Fruit fly (Drosophila melanogaster) whole organism, embryonic: ENCODE results near the gene HP1b.

ENCODE experiments used
- Aef1 ChIP-seq: fragments of 200-800 bp; sonication (Bioruptor generic); IDR thresholded peaks from 3 replicates; pipeline ENCODE4 v1.3.6; 2022; ENCODE audit warnings: missing biosample characterization, missing genetic modification characterization
- BtbVII ChIP-seq: fragments of 200-800 bp; sonication (Bioruptor generic); optimal IDR thresholded peaks from 3 replicates; lab custom pipeline; 2017; ENCODE audit warnings: missing biosample characterization, mild to moderate bottlenecking, missing genetic modification characterization
- CG10959 ChIP-seq: fragments of 200-800 bp; sonication (Bioruptor generic); IDR thresholded peaks from 2 replicates; pipeline ENCODE4 v1.3.6; 2022; ENCODE audit warnings: missing biosample characterization, missing genetic modification characterization
- CG12769 ChIP-seq: fragments of 200-800 bp; sonication (Bioruptor generic); optimal IDR thresholded peaks from 2 replicates; lab custom pipeline; 2019; ENCODE audit warnings: missing biosample characterization, mild to moderate bottlenecking, missing genetic modification characterization, moderate library complexity
- CG13775 ChIP-seq: fragments of 200-800 bp; sonication (Bioruptor generic); optimal IDR thresholded peaks from 3 replicates; lab custom pipeline; 2017; ENCODE audit warnings: missing biosample characterization, mild to moderate bottlenecking, missing genetic modification characterization
- CG14014 ChIP-seq: fragments of 200-800 bp; sonication (Bioruptor generic); IDR thresholded peaks from 2 replicates; pipeline ENCODE4 v1.3.6; 2022; ENCODE audit warnings: missing biosample characterization, missing genetic modification characterization
- CG14441 ChIP-seq: fragments of 200-800 bp; sonication (Bioruptor generic); IDR thresholded peaks from 2 replicates; pipeline ENCODE4 v1.3.6; 2022; ENCODE audit warnings: missing biosample characterization, missing genetic modification characterization
- CG15479 ChIP-seq: fragments of 200-800 bp; sonication (Bioruptor generic); optimal IDR thresholded peaks from 3 replicates; lab custom pipeline; 2019; ENCODE audit warnings: missing biosample characterization, mild to moderate bottlenecking, missing genetic modification characterization, moderate library complexity
- CG17385 ChIP-seq: fragments of 200-800 bp; sonication (Bioruptor generic); optimal IDR thresholded peaks from 3 replicates; lab custom pipeline; 2018; ENCODE audit warnings: missing biosample characterization, mild to moderate bottlenecking, missing genetic modification characterization
- CG18011 ChIP-seq: fragments of 200-800 bp; sonication (Bioruptor generic); optimal IDR thresholded peaks from 2 replicates; lab custom pipeline; 2017; ENCODE audit warnings: missing biosample characterization, missing genetic modification characterization, mild to moderate bottlenecking, moderate library complexity, missing genotype
- CG2120 ChIP-seq: fragments of 200-800 bp; sonication (Bioruptor generic); optimal IDR thresholded peaks from 3 replicates; lab custom pipeline; 2016; ENCODE audit warnings: missing biosample characterization, missing genetic modification characterization
- CG2199 ChIP-seq: fragments of 200-800 bp; sonication (Bioruptor generic); IDR thresholded peaks from 3 replicates; pipeline ENCODE4 v1.3.6; 2022; ENCODE audit warnings: missing biosample characterization, missing genetic modification characterization
- CG3281 ChIP-seq: fragments of 200-800 bp; sonication (Bioruptor generic); optimal IDR thresholded peaks from 3 replicates; lab custom pipeline; 2017; ENCODE audit warnings: missing biosample characterization, mild to moderate bottlenecking, missing genetic modification characterization
- CG3847 ChIP-seq: fragments of 200-800 bp; sonication (Bioruptor generic); IDR thresholded peaks from 2 replicates; pipeline ENCODE4 v1.3.6; 2022; ENCODE audit warnings: missing biosample characterization, missing genetic modification characterization
- CG4424 ChIP-seq: fragments of 200-800 bp; sonication (Bioruptor generic); optimal IDR thresholded peaks from 3 replicates; lab custom pipeline; 2016; ENCODE audit warnings: missing biosample characterization, missing genetic modification characterization
- CG6254 ChIP-seq: fragments of 200-800 bp; sonication (Bioruptor generic); optimal IDR thresholded peaks from 3 replicates; lab custom pipeline; 2017; ENCODE audit warnings: mild to moderate bottlenecking, missing biosample characterization, missing genetic modification reagents, missing genetic modification characterization
- CG6765 ChIP-seq: fragments of 200-800 bp; sonication (Bioruptor generic); optimal IDR thresholded peaks from 3 replicates; lab custom pipeline; 2017; ENCODE audit warnings: missing biosample characterization, mild to moderate bottlenecking, missing genetic modification characterization
- CG6854 ChIP-seq: fragments of 200-800 bp; sonication (Bioruptor generic); optimal IDR thresholded peaks from 3 replicates; lab custom pipeline; 2017; ENCODE audit warnings: missing biosample characterization, mild to moderate bottlenecking, missing genetic modification characterization
- CG7839 ChIP-seq: fragments of 200-800 bp; sonication (Bioruptor generic); optimal IDR thresholded peaks from 3 replicates; lab custom pipeline; 2018; ENCODE audit warnings: missing biosample characterization, mild to moderate bottlenecking, missing genetic modification characterization, moderate library complexity
- Dip3 ChIP-seq: fragments of 200-800 bp; sonication (Bioruptor generic); optimal IDR thresholded peaks from 3 replicates; lab custom pipeline; 2016; ENCODE audit warnings: missing biosample characterization, missing genetic modification characterization
- Drgx ChIP-seq: fragments of 200-800 bp; sonication (Bioruptor generic); IDR thresholded peaks from 2 replicates; pipeline ENCODE4 v1.3.6; 2022; ENCODE audit warnings: missing biosample characterization, missing genetic modification characterization
- HLH3B ChIP-seq: fragments of 200-800 bp; sonication (Bioruptor generic); IDR thresholded peaks from 2 replicates; pipeline ENCODE4 v1.3.6; 2022; ENCODE audit warnings: missing biosample characterization, missing genetic modification characterization
- Oli ChIP-seq: fragments of 200-800 bp; sonication (Bioruptor generic); optimal IDR thresholded peaks from 2 replicates; lab custom pipeline; 2018; ENCODE audit warnings: missing biosample characterization, mild to moderate bottlenecking, missing genetic modification characterization, moderate library complexity
- Ptx1 ChIP-seq: fragments of 200-800 bp; sonication (Bioruptor generic); IDR thresholded peaks from 2 replicates; pipeline ENCODE4 v1.3.6; 2022; ENCODE audit warnings: missing biosample characterization, missing genetic modification characterization
- Scr ChIP-seq: fragments of 200-800 bp; sonication (Bioruptor generic); IDR thresholded peaks from 2 replicates; pipeline ENCODE4 v1.3.6; 2022; ENCODE audit warnings: missing biosample characterization, missing genetic modification characterization; ENCODE audit not compliant: partially characterized antibody
- Sox102F ChIP-seq: fragments of 200-800 bp; sonication (Bioruptor generic); optimal IDR thresholded peaks from 2 replicates; lab custom pipeline; 2018; ENCODE audit warnings: missing biosample characterization, mild to moderate bottlenecking, missing genetic modification characterization, moderate library complexity
- az2 ChIP-seq: fragments of 200-800 bp; sonication (Bioruptor generic); optimal IDR thresholded peaks from 3 replicates; lab custom pipeline; 2016; ENCODE audit warnings: missing biosample characterization, missing genetic modification characterization
- bsh ChIP-seq, 2 experiments: fragments of 200-800 bp; sonication (Bioruptor generic); optimal IDR thresholded peaks; 2 replicates each; lab custom pipeline; 2017 to 2018; ENCODE audit warnings: mild to moderate bottlenecking in 2 of 2, missing biosample characterization in 2 of 2, missing genetic modification characterization in 2 of 2, moderate library complexity in 1 of 2
- cato ChIP-seq: fragments of 200-800 bp; sonication (Bioruptor generic); optimal IDR thresholded peaks from 2 replicates; lab custom pipeline; 2016; ENCODE audit warnings: missing biosample characterization, missing genetic modification characterization, borderline replicate concordance
- croc ChIP-seq: fragments of 200-800 bp; sonication (Bioruptor generic); conservative IDR thresholded peaks from 3 replicates; pipeline ENCODE4 v1.3.6; 2022; ENCODE audit warnings: missing biosample characterization, missing genetic modification characterization
- dmrt11E ChIP-seq: fragments of 200-800 bp; sonication (Bioruptor generic); optimal IDR thresholded peaks from 3 replicates; lab custom pipeline; 2018; ENCODE audit warnings: missing biosample characterization, mild to moderate bottlenecking, missing genetic modification characterization, moderate library complexity
- dysf ChIP-seq: fragments of 200-800 bp; sonication (Bioruptor generic); IDR thresholded peaks from 3 replicates; pipeline ENCODE4 v1.3.6; 2022; ENCODE audit warnings: missing biosample characterization, missing genetic modification characterization
- eyg ChIP-seq: fragments of 200-800 bp; sonication (Bioruptor generic); optimal IDR thresholded peaks from 3 replicates; lab custom pipeline; 2016; ENCODE audit warnings: missing biosample characterization, missing genetic modification characterization
- gce ChIP-seq: fragments of 200-800 bp; sonication (Bioruptor generic); IDR thresholded peaks from 3 replicates; pipeline ENCODE4 v1.3.6; 2022; ENCODE audit warnings: missing biosample characterization, missing genetic modification characterization
- grau ChIP-seq: fragments of 200-800 bp; optimal IDR thresholded peaks from 3 replicates; lab custom pipeline; 2019; ENCODE audit warnings: missing biosample characterization, mild to moderate bottlenecking, missing genetic modification characterization, moderate library complexity
- kah ChIP-seq: fragments of 200-800 bp; sonication (Bioruptor generic); optimal IDR thresholded peaks from 2 replicates; lab custom pipeline; 2018; ENCODE audit warnings: missing biosample characterization, mild to moderate bottlenecking, missing genetic modification characterization
- lola ChIP-seq, 3 experiments: fragments of >200 bp in 2 of 3; fragments of 200-800 bp in 1 of 3; sonication (Bioruptor generic) in 1 of 3; optimal IDR thresholded peaks; 2 replicates each; lab custom pipeline; 2017 to 2019; ENCODE audit warnings: missing biosample characterization in 3 of 3, missing genetic modification characterization in 3 of 3, mild to moderate bottlenecking in 1 of 3, moderate library complexity in 1 of 3
- oc ChIP-seq: fragments of 200-800 bp; sonication (Bioruptor generic); optimal IDR thresholded peaks from 2 replicates; lab custom pipeline; 2018; ENCODE audit warnings: missing biosample characterization, mild to moderate bottlenecking, missing genetic modification characterization, moderate library complexity
- p53 ChIP-seq: fragments of 200-800 bp; sonication (Bioruptor generic); optimal IDR thresholded peaks from 2 replicates; lab custom pipeline; 2016; ENCODE audit warnings: missing biosample characterization, missing genetic modification characterization
- pan ChIP-seq, 4 experiments: fragments of >200 bp in 3 of 4; fragments of 200-800 bp in 1 of 4; sonication (Bioruptor generic) in 1 of 4; optimal IDR thresholded peaks in 3 of 4; IDR thresholded peaks in 1 of 4; 2 replicates each; pipeline versions ENCODE4 v1.3.6 to Lab custom; 2017 to 2022; ENCODE audit warnings: missing biosample characterization in 2 of 4, missing genetic modification characterization in 2 of 4, mixed read lengths in 1 of 4
- peb ChIP-seq: fragments of 200-800 bp; sonication (Bioruptor generic); IDR thresholded peaks from 2 replicates; pipeline ENCODE4 v1.3.6; 2022; ENCODE audit warnings: missing biosample characterization, missing genetic modification characterization
- prd ChIP-seq, 3 experiments: fragments of >200 bp in 2 of 3; fragments of 200-800 bp in 1 of 3; sonication (Bioruptor generic) in 1 of 3; optimal IDR thresholded peaks in 2 of 3; IDR thresholded peaks in 1 of 3; 2 replicates in 2 of 3; 3 replicates in 1 of 3; pipeline versions ENCODE4 v1.3.6 to Lab custom; 2017 to 2022; ENCODE audit warnings: missing biosample characterization in 1 of 3, missing genetic modification characterization in 1 of 3
- shn ChIP-seq: fragments of 200-800 bp; sonication (Bioruptor generic); optimal IDR thresholded peaks from 3 replicates; lab custom pipeline; 2016; ENCODE audit warnings: missing biosample characterization, missing genetic modification characterization
- sisA ChIP-seq: fragments of 200-800 bp; sonication (Bioruptor generic); IDR thresholded peaks from 2 replicates; pipeline ENCODE4 v1.3.6; 2022; ENCODE audit warnings: missing biosample characterization, missing genetic modification characterization
- tin ChIP-seq: fragments of 200-800 bp; sonication (Bioruptor generic); optimal IDR thresholded peaks from 3 replicates; lab custom pipeline; 2016; ENCODE audit warnings: missing biosample characterization, missing genetic modification characterization
- vvl ChIP-seq: fragments of 200-800 bp; sonication (Bioruptor generic); IDR thresholded peaks from 2 replicates; pipeline ENCODE4 v1.3.6; 2022; ENCODE audit warnings: missing biosample characterization, missing genetic modification characterization
- wek ChIP-seq: fragments of 200-800 bp; sonication (Bioruptor generic); optimal IDR thresholded peaks from 3 replicates; lab custom pipeline; 2018; ENCODE audit warnings: missing biosample characterization, mild to moderate bottlenecking, missing genetic modification characterization, moderate library complexity
- wor ChIP-seq: fragments of 200-800 bp; sonication (Bioruptor generic); IDR thresholded peaks from 2 replicates; pipeline ENCODE4 v1.3.6; 2022; ENCODE audit warnings: missing biosample characterization, missing genetic modification characterization

HP1b gene

dm6 chrX:9066802-9067489, 13.9 kb upstream of the HP1b start (continued):
- no peak for TF ChIP-seq pan (optimal IDR thresholded peaks at IDR 0.05; lab: Kevin White, UChicago)
- no peak for TF ChIP-seq pan (GFP tag; optimal IDR thresholded peaks at IDR 0.05 in 1 of 2, IDR thresholded peaks at IDR 0.05 in 1 of 2)
- no peak for TF ChIP-seq lola (GFP tag; optimal IDR thresholded peaks at IDR 0.05; lab: Kevin White, UChicago)
- peak; percentile 49; the same call in 2 of the 3 replicates for TF ChIP-seq dysf (GFP tag; lab: Robert Waterston, UW)
- no peak for TF ChIP-seq eyg (GFP tag; lab: Kevin White, UChicago)
- TF ChIP-seq Dip3 = no peak
- no peak for TF ChIP-seq cato
- TF ChIP-seq Scr (GFP tag; lab: Robert Waterston, UW) = no peak
- TF ChIP-seq az2 (GFP tag; lab: Kevin White, UChicago) = peak; percentile 19
- TF ChIP-seq Ptx1 (GFP tag; lab: Robert Waterston, UW) = peak; percentile 61
- no peak for TF ChIP-seq CG2199 (GFP tag; lab: Robert Waterston, UW)
- TF ChIP-seq CG14441 (GFP tag; lab: Robert Waterston, UW) = peak; percentile 47; the same call in 1 of the 2 replicates
- 0 out of 3 replicates have a peak, but pooled peaks have one; percentile 18 for TF ChIP-seq croc (GFP tag; lab: Robert Waterston, UW)
- no peak for TF ChIP-seq tin
- TF ChIP-seq Sox102F (GFP tag; lab: Kevin White, UChicago) = peak; percentile 52
- TF ChIP-seq Aef1 = peak; percentile 41; the same call in 2 of the 3 replicates
- TF ChIP-seq CG6254 (GFP tag; lab: Kevin White, UChicago) = no peak
- TF ChIP-seq CG6765 = no peak
- 0 out of 2 replicates have a peak, but pooled peaks have one; percentile 15 for TF ChIP-seq CG3847
- peak; percentile 44 to 47 for TF ChIP-seq bsh (GFP tag; optimal IDR thresholded peaks at IDR 0.05; lab: Kevin White, UChicago)
- TF ChIP-seq CG15479 = no peak
- peak; percentile 45; the same call in 1 of the 2 replicates for TF ChIP-seq HLH3B
- TF ChIP-seq oc = no peak
- peak; percentile 19 for TF ChIP-seq CG2120 (GFP tag; lab: Kevin White, UChicago)
- peak; percentile 0 for TF ChIP-seq CG12769 (tag; lab: Kevin White, UChicago)
- TF ChIP-seq grau (tag; lab: Kevin White, UChicago) = peak; percentile 29
- no peak for TF ChIP-seq CG18011
- TF ChIP-seq CG13775 (GFP tag; lab: Kevin White, UChicago) = no peak
- TF ChIP-seq p53 = no peak
- peak; percentile 9 for TF ChIP-seq CG3281 (GFP tag; lab: Kevin White, UChicago)
- TF ChIP-seq prd (optimal IDR thresholded peaks at IDR 0.05; lab: Kevin White, UChicago) = no peak
- TF ChIP-seq prd (GFP tag; IDR thresholded peaks at IDR 0.05; lab: Robert Waterston, UW) = peak; percentile 54; the same call in 2 of the 3 replicates
- TF ChIP-seq vvl (GFP tag; lab: Robert Waterston, UW) = peak; percentile 32; the same call in 1 of the 2 replicates
- TF ChIP-seq dmrt11E (tag; lab: Kevin White, UChicago) = no peak
- no peak for TF ChIP-seq kah (GFP tag; lab: Kevin White, UChicago)
- no peak for TF ChIP-seq BtbVII
- peak; percentile 57 for TF ChIP-seq sisA (GFP tag; lab: Robert Waterston, UW)
- TF ChIP-seq Drgx (GFP tag; lab: Robert Waterston, UW) = peak; percentile 71
- TF ChIP-seq CG4424 (GFP tag; lab: Kevin White, UChicago) = peak; percentile 7
- TF ChIP-seq peb (GFP tag; lab: Robert Waterston, UW) = no peak
- TF ChIP-seq shn (GFP tag; lab: Kevin White, UChicago) = no peak
- TF ChIP-seq Oli (tag; lab: Kevin White, UChicago) = peak; percentile 35
- no peak for TF ChIP-seq wor (GFP tag; lab: Robert Waterston, UW)
- TF ChIP-seq CG7839 (tag; lab: Kevin White, UChicago) = peak; percentile 48
- TF ChIP-seq CG17385 (GFP tag; lab: Kevin White, UChicago) = peak; percentile 35
- TF ChIP-seq CG14014 (GFP tag; lab: Robert Waterston, UW) = no peak
- TF ChIP-seq gce (GFP tag; lab: Robert Waterston, UW) = no peak
- TF ChIP-seq CG6854 (GFP tag; lab: Kevin White, UChicago) = no peak
- TF ChIP-seq wek = no peak
- TF ChIP-seq CG10959 (GFP tag; lab: Robert Waterston, UW) = no peak
